Fruit fly (Drosophila melanogaster) whole organism, wandering third instar larva: ENCODE measurements around the gene CG33648.

Experiments used
- Abd-B ChIP-seq: fragments of >200 bp; optimal IDR thresholded peaks from 2 replicates; lab custom pipeline; 2017; ENCODE audit warnings: missing biosample characterization, missing genetic modification characterization
- CG32264 ChIP-seq: fragments of 200-800 bp; sonication (Bioruptor generic); optimal IDR thresholded peaks from 2 replicates; lab custom pipeline; 2016; ENCODE audit warnings: missing biosample characterization, missing genetic modification characterization
- CG9705 ChIP-seq: fragments of 200-800 bp; sonication (Bioruptor generic); optimal IDR thresholded peaks from 2 replicates; lab custom pipeline; 2018; ENCODE audit warnings: missing biosample characterization, mild to moderate bottlenecking, missing genetic modification characterization
- CrebA ChIP-seq: fragments of 200-800 bp; sonication (Bioruptor generic); optimal IDR thresholded peaks from 2 replicates; lab custom pipeline; 2016; ENCODE audit warnings: missing biosample characterization, mild to moderate bottlenecking, missing genetic modification characterization, borderline replicate concordance
- Dfd ChIP-seq: fragments of >200 bp; optimal IDR thresholded peaks from 2 replicates; lab custom pipeline; 2017; ENCODE audit warnings: missing biosample characterization, missing genetic modification characterization
- Dif ChIP-seq: fragments of 200-275, 200-300 bp; sonication (Bioruptor generic); optimal IDR thresholded peaks from 2 replicates; lab custom pipeline; 2018; ENCODE audit warnings: missing biosample characterization, missing genetic modification characterization; ENCODE audit not compliant: partially characterized antibody
- GATAd ChIP-seq: sonication (Bioruptor generic); optimal IDR thresholded peaks from 2 replicates; lab custom pipeline; 2016; ENCODE audit warnings: missing biosample characterization, missing genetic modification characterization
- HLH106 ChIP-seq: fragments of 200-800 bp; optimal IDR thresholded peaks from 3 replicates; lab custom pipeline; 2019; ENCODE audit warnings: missing biosample characterization, mild to moderate bottlenecking, missing genetic modification characterization, moderate library complexity
- Hnf4 ChIP-seq: fragments of 200-800 bp; sonication (Bioruptor generic); optimal IDR thresholded peaks from 2 replicates; lab custom pipeline; 2016; ENCODE audit warnings: missing biosample characterization, mild to moderate bottlenecking, missing genetic modification characterization
- Hr78 ChIP-seq: fragments of >200 bp; optimal IDR thresholded peaks from 2 replicates; lab custom pipeline; 2017; ENCODE audit warnings: missing biosample characterization, missing genetic modification characterization
- Hr83 ChIP-seq: fragments of 200-300 bp; sonication (Bioruptor generic); optimal IDR thresholded peaks from 2 replicates; lab custom pipeline; 2016; ENCODE audit warnings: missing biosample characterization, mild to moderate bottlenecking, missing genetic modification characterization, moderate library complexity; ENCODE audit not compliant: poor library complexity, severe bottlenecking
- Jra ChIP-seq: sonication (Bioruptor generic); optimal IDR thresholded peaks from 2 replicates; lab custom pipeline; 2016; ENCODE audit warnings: missing biosample characterization, missing genetic modification characterization
- Mio ChIP-seq: sonication (Bioruptor generic); optimal IDR thresholded peaks from 2 replicates; lab custom pipeline; 2016; ENCODE audit warnings: missing biosample characterization, missing genetic modification characterization
- Myc ChIP-seq: fragments of >200 bp; optimal IDR thresholded peaks from 2 replicates; lab custom pipeline; 2017
- N ChIP-seq: fragments of >200 bp; optimal IDR thresholded peaks from 2 replicates; lab custom pipeline; 2018; ENCODE audit warnings: missing biosample characterization, missing external identifiers, missing genetic modification characterization
- OdsH ChIP-seq: fragments of 200-800 bp; sonication (Bioruptor generic); optimal IDR thresholded peaks from 2 replicates; lab custom pipeline; 2016; ENCODE audit warnings: missing biosample characterization, mild to moderate bottlenecking, missing genetic modification characterization
- Rel ChIP-seq, 2 experiments: fragments of 200-800 bp; sonication (Bioruptor generic) in 1 of 2; optimal IDR thresholded peaks; 2 replicates in 1 of 2; 3 replicates in 1 of 2; lab custom pipeline; 2016 to 2019; ENCODE audit warnings: mild to moderate bottlenecking in 2 of 2, missing biosample characterization in 2 of 2, missing genetic modification characterization in 2 of 2, moderate library complexity in 1 of 2
- Sp1 ChIP-seq: fragments of 200-800 bp; sonication (Bioruptor generic); optimal IDR thresholded peaks from 3 replicates; lab custom pipeline; 2019; ENCODE audit warnings: missing biosample characterization, mild to moderate bottlenecking, missing genetic modification characterization, moderate library complexity
- Vsx2 ChIP-seq: fragments of 200-300, 225-300 bp; sonication (Bioruptor generic); optimal IDR thresholded peaks from 2 replicates; lab custom pipeline; 2018; ENCODE audit warnings: missing biosample characterization, missing genetic modification characterization; ENCODE audit not compliant: partially characterized antibody
- br ChIP-seq: fragments of 200-800 bp; sonication (Bioruptor generic); optimal IDR thresholded peaks from 2 replicates; lab custom pipeline; 2016; ENCODE audit warnings: missing biosample characterization, missing genetic modification characterization
- brk ChIP-seq: fragments of 200-800 bp; sonication (Bioruptor generic); optimal IDR thresholded peaks from 2 replicates; lab custom pipeline; 2016; ENCODE audit warnings: missing biosample characterization, mild to moderate bottlenecking, missing genetic modification characterization
- dl ChIP-seq, 2 experiments: fragments of 175-275, 200-275 bp in 1 of 2; fragments of 200-275 bp in 1 of 2; sonication (Bioruptor generic); optimal IDR thresholded peaks; lab custom pipeline; 2018; ENCODE audit warnings: mild to moderate bottlenecking in 2 of 2, missing biosample characterization in 2 of 2, missing genetic modification characterization in 2 of 2, moderate library complexity in 2 of 2; ENCODE audit not compliant: partially characterized antibody in 2 of 2, insufficient read depth in 1 of 2
- dmrt93B ChIP-seq: fragments of 200-800 bp; sonication (Bioruptor generic); optimal IDR thresholded peaks from 2 replicates; lab custom pipeline; 2018; ENCODE audit warnings: missing biosample characterization, mild to moderate bottlenecking, missing genetic modification characterization
- dsf ChIP-seq: sonication (Bioruptor generic); optimal IDR thresholded peaks from 2 replicates; lab custom pipeline; 2016; ENCODE audit warnings: missing biosample characterization, missing genetic modification characterization, borderline replicate concordance
- ey ChIP-seq: fragments of 200-800 bp; sonication (Bioruptor generic); optimal IDR thresholded peaks from 2 replicates; lab custom pipeline; 2016; ENCODE audit warnings: missing biosample characterization, missing genetic modification characterization
- foxo ChIP-seq, 2 experiments: fragments of 200-800 bp; sonication (Bioruptor generic); optimal IDR thresholded peaks; 2 replicates in 1 of 2; 3 replicates in 1 of 2; lab custom pipeline; 2016 to 2017; ENCODE audit warnings: missing biosample characterization in 2 of 2, missing genetic modification characterization in 2 of 2
- fru ChIP-seq: fragments of 200-800 bp; sonication (Bioruptor generic); optimal IDR thresholded peaks from 3 replicates; lab custom pipeline; 2016; ENCODE audit warnings: missing biosample characterization, mild to moderate bottlenecking, missing genetic modification characterization
- h ChIP-seq: fragments of 200-800 bp; sonication (Bioruptor generic); optimal IDR thresholded peaks from 3 replicates; lab custom pipeline; 2016; ENCODE audit warnings: missing biosample characterization, mild to moderate bottlenecking, missing genetic modification characterization
- jim ChIP-seq: fragments of 175-275, 200-325 bp; sonication (Bioruptor generic); optimal IDR thresholded peaks from 2 replicates; lab custom pipeline; 2016; ENCODE audit warnings: missing biosample characterization, mild to moderate bottlenecking, missing genetic modification characterization
- lola ChIP-seq: fragments of >200 bp; optimal IDR thresholded peaks from 2 replicates; lab custom pipeline; 2017; ENCODE audit warnings: missing biosample characterization, missing genetic modification characterization
- pan ChIP-seq: fragments of >200 bp; optimal IDR thresholded peaks from 2 replicates; lab custom pipeline; 2017
- psq ChIP-seq: fragments of 200-800 bp; sonication (Bioruptor generic); optimal IDR thresholded peaks from 3 replicates; lab custom pipeline; 2017; ENCODE audit warnings: missing biosample characterization, mild to moderate bottlenecking, missing genetic modification characterization, moderate library complexity
- rgr ChIP-seq: fragments of 200-800 bp; sonication (Bioruptor generic); optimal IDR thresholded peaks from 3 replicates; lab custom pipeline; 2016; ENCODE audit warnings: missing biosample characterization, mild to moderate bottlenecking, missing genetic modification characterization
- sage ChIP-seq: fragments of 200-800 bp; sonication (Bioruptor generic); optimal IDR thresholded peaks from 2 replicates; lab custom pipeline; 2016; ENCODE audit warnings: missing biosample characterization, mild to moderate bottlenecking, missing genetic modification characterization
- sv ChIP-seq: fragments of 200-800 bp; sonication (Bioruptor generic); optimal IDR thresholded peaks from 3 replicates; lab custom pipeline; 2016; ENCODE audit warnings: missing biosample characterization, missing genetic modification characterization
- tai ChIP-seq: sonication (Bioruptor generic); optimal IDR thresholded peaks from 2 replicates; lab custom pipeline; 2016; ENCODE audit warnings: missing biosample characterization, missing genetic modification characterization
- usp ChIP-seq: fragments of >200 bp; optimal IDR thresholded peaks from 2 replicates; lab custom pipeline; 2017; ENCODE audit warnings: missing biosample characterization, missing genetic modification characterization
- woc ChIP-seq: sonication (Bioruptor generic); optimal IDR thresholded peaks from 2 replicates; lab custom pipeline; 2016; ENCODE audit warnings: missing biosample characterization, mild to moderate bottlenecking, missing genetic modification characterization

CG33648 gene

DNA sequence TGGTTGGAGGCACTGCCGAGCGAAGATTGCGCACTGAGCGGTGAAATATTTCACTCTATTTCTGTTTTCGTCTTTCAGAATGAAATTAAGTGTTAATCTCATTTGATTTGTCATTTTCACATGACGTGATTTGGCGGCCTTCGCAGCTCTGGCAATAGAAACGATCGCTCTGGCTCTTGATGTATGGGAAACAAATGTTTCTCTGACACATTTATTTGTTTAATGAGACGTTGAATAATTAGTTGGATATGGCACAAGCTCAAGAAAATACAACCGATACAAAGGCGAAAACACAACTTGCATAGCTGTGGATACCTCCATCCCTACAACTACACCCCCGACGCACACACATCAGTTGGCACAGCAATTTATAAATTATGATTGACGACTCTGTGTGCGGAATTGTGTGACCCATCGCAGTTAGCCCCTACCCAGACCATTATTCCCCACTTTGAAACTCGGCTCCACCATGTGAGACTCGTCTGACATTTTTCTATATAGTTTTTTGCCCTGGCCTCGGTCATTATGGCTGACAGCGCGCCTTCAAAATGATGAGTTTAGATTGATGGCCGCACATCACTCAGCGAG is 34.8 kb downstream of the CG33648 start:
- TF ChIP-seq tai (no peak), Vsx2 (GFP tag; lab: Kevin White, UChicago) (no peak), lola (GFP tag; lab: Kevin White, UChicago) (no peak), N (no peak), dsf (GFP tag; lab: Kevin White, UChicago) (no peak), Jra (no peak), ey (no peak)

DNA sequence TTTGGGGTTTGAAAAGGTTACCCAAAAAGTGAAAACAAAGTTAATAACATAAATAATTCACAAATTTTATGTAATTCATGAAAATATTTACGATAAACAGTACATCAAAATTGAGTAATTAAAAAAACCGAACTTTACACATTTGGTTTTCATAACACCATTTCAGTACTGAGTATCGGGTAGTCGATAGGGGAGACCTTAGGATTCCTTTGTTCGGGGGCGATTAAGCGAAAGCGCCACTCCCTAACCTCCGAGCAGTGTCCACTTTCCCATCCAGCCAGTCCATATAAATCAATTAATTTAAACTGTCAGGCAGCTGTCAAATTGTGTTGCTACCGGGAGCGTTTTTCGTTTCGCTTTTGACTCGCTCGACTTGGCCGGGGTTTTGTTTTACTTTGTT is 38.2 kb downstream of the CG33648 start:
- peak; percentile 38 for TF ChIP-seq br (GFP tag; lab: Kevin White, UChicago)
- no peak for TF ChIP-seq GATAd (GFP tag; lab: Kevin White, UChicago)
- TF ChIP-seq CrebA (GFP tag; lab: Kevin White, UChicago): no peak
- TF ChIP-seq Rel (GFP tag; optimal IDR thresholded peaks at IDR 0.05; lab: Kevin White, UChicago): no peak
- no peak for TF ChIP-seq Rel (tag; optimal IDR thresholded peaks at IDR 0.05; lab: Kevin White, UChicago)
- TF ChIP-seq HLH106 (tag; lab: Kevin White, UChicago): peak; percentile 34
- peak; percentile 33 for TF ChIP-seq OdsH (GFP tag; lab: Kevin White, UChicago)
- TF ChIP-seq Vsx2 (GFP tag; lab: Kevin White, UChicago): no peak
- TF ChIP-seq ey: peak; percentile 0
- no peak for TF ChIP-seq CG9705 (GFP tag; lab: Kevin White, UChicago)
- TF ChIP-seq h: peak; percentile 41
- TF ChIP-seq Jra: no peak
- no peak for TF ChIP-seq Myc (lab: Kevin White, UChicago)
- TF ChIP-seq dmrt93B (GFP tag; lab: Kevin White, UChicago): no peak
- no peak for TF ChIP-seq brk
- no peak for TF ChIP-seq dsf (GFP tag; lab: Kevin White, UChicago)
- no peak for TF ChIP-seq Dif (GFP tag; lab: Kevin White, UChicago)
- TF ChIP-seq Abd-B (GFP tag; lab: Kevin White, UChicago): no peak
- no peak for TF ChIP-seq Hnf4 (GFP tag; lab: Kevin White, UChicago)
- no peak for TF ChIP-seq N
- peak; percentile 16 for TF ChIP-seq woc (GFP tag; lab: Kevin White, UChicago)
- TF ChIP-seq dl (GFP tag; optimal IDR thresholded peaks at IDR 0.05; lab: Kevin White, UChicago; ENCODE audit: insufficient read depth in 1 of 2, partially characterized antibody in 2 of 2): no peak
- TF ChIP-seq Hr83 (GFP tag; lab: Kevin White, UChicago): no peak
- TF ChIP-seq sv (GFP tag; lab: Kevin White, UChicago): no peak
- TF ChIP-seq Hr78 (GFP tag; lab: Kevin White, UChicago): no peak
- TF ChIP-seq pan: no peak
- TF ChIP-seq usp (GFP tag; lab: Kevin White, UChicago): no peak
- peak; percentile 53 for TF ChIP-seq fru (GFP tag; lab: Kevin White, UChicago)
- peak; percentile 20 for TF ChIP-seq Sp1
- no peak for TF ChIP-seq lola (GFP tag; lab: Kevin White, UChicago)
- TF ChIP-seq jim: no peak
- TF ChIP-seq sage: no peak
- no peak for TF ChIP-seq Mio (GFP tag; lab: Kevin White, UChicago)
- TF ChIP-seq Dfd (GFP tag; lab: Kevin White, UChicago): no peak
- TF ChIP-seq tai: no peak
- TF ChIP-seq rgr (GFP tag; lab: Kevin White, UChicago): peak; percentile 42
- peak; percentile 22 for TF ChIP-seq psq (GFP tag; lab: Kevin White, UChicago)
- TF ChIP-seq foxo (GFP tag; optimal IDR thresholded peaks at IDR 0.05; lab: Kevin White, UChicago): peak in 1 of 2 experiments; percentile 56
- no peak for TF ChIP-seq CG32264 (GFP tag; lab: Kevin White, UChicago)

DNA sequence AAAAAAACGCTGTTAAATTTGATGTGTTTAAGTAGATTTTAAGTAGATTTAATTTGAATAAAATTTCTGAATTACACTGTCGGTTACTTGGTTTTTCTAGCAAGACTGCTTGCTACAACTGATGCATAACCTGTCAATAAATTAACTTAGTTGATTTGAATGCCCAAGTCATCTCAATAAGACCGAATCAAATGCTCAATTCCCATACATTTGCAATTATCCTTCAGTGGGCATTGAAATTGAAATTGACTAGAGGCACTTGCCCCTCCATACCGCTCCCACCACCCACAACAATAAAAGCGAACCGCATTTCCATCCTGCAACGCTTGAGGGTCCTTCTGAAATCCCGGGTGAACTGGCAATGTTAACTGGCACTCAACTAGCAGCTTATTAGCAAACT is 39.5 kb downstream of the CG33648 start, which contains the start of gene CG3473:
TSS of gene CG3473 (minus strand) at position 101 of the 400 bp plus-strand sequence.
- TF ChIP-seq GATAd (GFP tag; lab: Kevin White, UChicago): no peak
- TF ChIP-seq brk: no peak
- no peak for TF ChIP-seq HLH106 (tag; lab: Kevin White, UChicago)
- TF ChIP-seq psq (GFP tag; lab: Kevin White, UChicago): no peak
- TF ChIP-seq Mio (GFP tag; lab: Kevin White, UChicago): no peak
- TF ChIP-seq Jra: no peak
- TF ChIP-seq fru (GFP tag; lab: Kevin White, UChicago): no peak
- TF ChIP-seq rgr (GFP tag; lab: Kevin White, UChicago): no peak
- no peak for TF ChIP-seq tai
- TF ChIP-seq Hnf4 (GFP tag; lab: Kevin White, UChicago): no peak
- no peak for TF ChIP-seq CrebA (GFP tag; lab: Kevin White, UChicago)
- no peak for TF ChIP-seq Abd-B (GFP tag; lab: Kevin White, UChicago)
- no peak for TF ChIP-seq Dif (GFP tag; lab: Kevin White, UChicago)
